Worm (Caenorhabditis elegans) whole organism, early embryonic: Measurements from ENCODE around the gene ula-1.

Experiments
- B0310.2 ChIP-seq: sonication (generic microtip); optimal IDR thresholded peaks from 2 replicates; lab custom pipeline; 2016; ENCODE audit warnings: mild to moderate bottlenecking, missing genetic modification characterization, missing compliant biosample characterization
- aly-1 ChIP-seq: sonication (generic microtip); optimal IDR thresholded peaks from 2 replicates; lab custom pipeline; 2016; ENCODE audit warnings: missing genetic modification characterization, missing compliant biosample characterization
- ama-1 ChIP-seq: fragments of 150-350 bp; optimal IDR thresholded peaks from 2 replicates; lab custom pipeline; 2014
- ceh-36 ChIP-seq: sonication (generic microtip); optimal IDR thresholded peaks from 2 replicates; lab custom pipeline; 2016; ENCODE audit warnings: missing genetic modification characterization, inconsistent platforms, missing compliant biosample characterization
- ets-7 ChIP-seq: sonication (generic microtip); optimal IDR thresholded peaks from 2 replicates; lab custom pipeline; 2016; ENCODE audit warnings: missing genotype, missing genetic modification characterization, missing compliant biosample characterization
- flt-1 ChIP-seq: fragments of 200-800 bp; sonication (Bioruptor generic); IDR thresholded peaks from 2 replicates; pipeline ENCODE4 v1.3.6; 2022; ENCODE audit warnings: missing genetic modification characterization, missing compliant biosample characterization
- hmbx-1 ChIP-seq: sonication (generic microtip); optimal IDR thresholded peaks from 2 replicates; lab custom pipeline; 2016; ENCODE audit warnings: mild to moderate bottlenecking, missing genetic modification characterization, missing compliant biosample characterization
- hmg-4 ChIP-seq: fragments of 200-800 bp; sonication (Bioruptor generic); optimal IDR thresholded peaks from 2 replicates; lab custom pipeline; 2018; ENCODE audit warnings: mild to moderate bottlenecking, missing genetic modification characterization, missing compliant biosample characterization
- scrt-1 ChIP-seq: fragments of 200-800 bp; sonication (Bioruptor generic); IDR thresholded peaks from 2 replicates; pipeline ENCODE4 v1.3.6; 2022; ENCODE audit warnings: missing genetic modification characterization, missing compliant biosample characterization
- sea-1 ChIP-seq: fragments of 200-800 bp; sonication (Bioruptor generic); conservative IDR thresholded peaks from 2 replicates; pipeline ENCODE4 v1.3.6; 2022; ENCODE audit warnings: missing genetic modification characterization, missing compliant biosample characterization
- tbx-11 ChIP-seq: fragments of 200-800 bp; sonication (Bioruptor generic); IDR thresholded peaks from 2 replicates; pipeline ENCODE4 v1.3.6; 2022; ENCODE audit warnings: missing genetic modification characterization, missing compliant biosample characterization
- tbx-37 ChIP-seq: fragments of 200-800 bp; sonication (Bioruptor generic); conservative IDR thresholded peaks from 2 replicates; pipeline ENCODE4 v1.3.6; 2022; ENCODE audit warnings: missing genetic modification reagents, missing genetic modification characterization, missing compliant biosample characterization
- tra-4 ChIP-seq: sonication (generic microtip); optimal IDR thresholded peaks from 2 replicates; lab custom pipeline; 2017; ENCODE audit warnings: missing genetic modification characterization, missing compliant biosample characterization

- TF ChIP-seq hmbx-1 (tag; lab: Kevin White, UChicago) (no peak), hmg-4 (GFP tag; lab: Kevin White, UChicago) (no peak), tbx-37 (GFP tag; lab: Robert Waterston, UW) (no peak), aly-1 (tag; lab: Kevin White, UChicago) (no peak), ama-1 (lab: Kevin White, UChicago) (no peak), B0310.2 (tag; lab: Kevin White, UChicago) (no peak), ets-7 (tag; lab: Kevin White, UChicago) (no peak), ceh-36 (tag; lab: Kevin White, UChicago) (no peak), tbx-11 (GFP tag; lab: Robert Waterston, UW) (no peak), tra-4 (tag; lab: Kevin White, UChicago) (no peak), scrt-1 (GFP tag; lab: Robert Waterston, UW) (no peak), flt-1 (GFP tag; lab: Robert Waterston, UW) (no peak), sea-1 (GFP tag; lab: Robert Waterston, UW) (no peak)
Observed at ce11 chrIII:4883429-4883828, 36.7 kb downstream of the ula-1 start, which contains the start of gene clec-5.
